Worm (Caenorhabditis elegans): ENCODE measurements around the gene W03F9.4.

DNA sequence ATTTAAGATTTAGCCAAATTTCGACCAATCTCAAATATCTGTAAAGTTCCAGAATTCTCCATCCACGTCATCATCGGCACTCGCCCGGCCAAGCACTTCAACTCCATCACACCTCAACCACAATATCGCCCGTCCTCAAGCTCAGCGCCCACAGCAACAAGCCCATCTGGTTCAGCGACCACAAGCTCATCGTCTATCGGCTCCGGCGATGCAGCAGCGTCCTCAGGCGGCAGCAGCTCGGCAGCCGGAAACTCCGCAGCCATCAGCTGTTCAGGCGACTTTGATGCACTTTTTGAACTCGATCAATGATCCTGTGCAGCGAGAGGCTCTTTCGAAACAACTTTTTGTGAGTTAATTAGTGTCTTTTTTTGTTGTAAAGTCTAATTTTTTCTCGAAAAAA lies 33.9 kb downstream of the W03F9.4 start:
- no peak for TF ChIP-seq ztf-11 (tag; optimal IDR thresholded peaks at IDR 0.05)
- no peak for TF ChIP-seq lir-3 (tag; optimal IDR thresholded peaks at IDR 0.05)
- TF ChIP-seq pqm-1 (tag; optimal IDR thresholded peaks at IDR 0.05): no peak
- TF ChIP-seq unc-39 (tag; optimal IDR thresholded peaks at IDR 0.05): no peak
- no peak for TF ChIP-seq egl-27 (tag; optimal IDR thresholded peaks at IDR 0.05)
